Fruit fly (Drosophila melanogaster) whole organism, prepupa: ENCODE measurements around the gene Adat1.

Source experiments
- Blimp-1 ChIP-seq: fragments of 200-800 bp; sonication (Bioruptor generic); optimal IDR thresholded peaks from 3 replicates; lab custom pipeline; 2017; ENCODE audit warnings: missing biosample characterization, missing genetic modification characterization, mild to moderate bottlenecking, moderate library complexity, missing genetic modification reagents
- CG10669 ChIP-seq: fragments of 200-800 bp; sonication (Bioruptor generic); optimal IDR thresholded peaks from 3 replicates; lab custom pipeline; 2018; ENCODE audit warnings: missing biosample characterization, mild to moderate bottlenecking, missing genetic modification characterization, moderate library complexity
- CG11294 ChIP-seq: fragments of 200-800 bp; sonication (Bioruptor generic); IDR thresholded peaks from 2 replicates; pipeline ENCODE4 v1.3.6; 2022; ENCODE audit warnings: missing biosample characterization, missing genetic modification characterization
- CG11902 ChIP-seq: fragments of 200-800 bp; sonication (Bioruptor generic); optimal IDR thresholded peaks from 3 replicates; lab custom pipeline; 2016; ENCODE audit warnings: missing biosample characterization, missing genetic modification characterization
- CG15336 ChIP-seq: fragments of 200-800 bp; sonication (Bioruptor generic); IDR thresholded peaks from 2 replicates; pipeline ENCODE4 v1.3.6; 2022; ENCODE audit warnings: missing biosample characterization, missing genetic modification characterization
- CG1621 ChIP-seq: fragments of 200-800 bp; sonication (Bioruptor generic); optimal IDR thresholded peaks from 3 replicates; lab custom pipeline; 2018; ENCODE audit warnings: missing biosample characterization, mild to moderate bottlenecking, missing genetic modification characterization
- CG3032 ChIP-seq: fragments of 200-800 bp; optimal IDR thresholded peaks from 2 replicates; lab custom pipeline; 2019; ENCODE audit warnings: missing biosample characterization, mild to moderate bottlenecking, missing genetic modification characterization, moderate library complexity
- CG31627 ChIP-seq: fragments of 200-800 bp; sonication (Bioruptor generic); optimal IDR thresholded peaks from 3 replicates; lab custom pipeline; 2016; ENCODE audit warnings: missing biosample characterization, missing genetic modification characterization
- CG34406 ChIP-seq: fragments of 200-800 bp; sonication (Bioruptor generic); optimal IDR thresholded peaks from 3 replicates; lab custom pipeline; 2016; ENCODE audit warnings: missing biosample characterization, missing genetic modification characterization
- CG3919 ChIP-seq: fragments of 200-800 bp; sonication (Bioruptor generic); optimal IDR thresholded peaks from 3 replicates; lab custom pipeline; 2016; ENCODE audit warnings: missing biosample characterization, missing genetic modification characterization
- CG4318 ChIP-seq: fragments of 200-800 bp; sonication (Bioruptor generic); optimal IDR thresholded peaks from 3 replicates; lab custom pipeline; 2017; ENCODE audit warnings: missing biosample characterization, mild to moderate bottlenecking, missing genetic modification characterization
- CG6276 ChIP-seq: fragments of 200-800 bp; sonication (Bioruptor generic); optimal IDR thresholded peaks from 2 replicates; lab custom pipeline; 2017; ENCODE audit warnings: missing biosample characterization, mild to moderate bottlenecking, missing genetic modification characterization
- CG6808 ChIP-seq: fragments of 200-800 bp; sonication (Bioruptor generic); optimal IDR thresholded peaks from 3 replicates; lab custom pipeline; 2017; ENCODE audit warnings: missing biosample characterization, missing genetic modification characterization, mild to moderate bottlenecking, moderate library complexity, missing genetic modification reagents
- CG7368 ChIP-seq: fragments of 200-800 bp; sonication (Bioruptor generic); optimal IDR thresholded peaks from 3 replicates; lab custom pipeline; 2016; ENCODE audit warnings: missing biosample characterization, missing genetic modification characterization
- CG8319 ChIP-seq: fragments of 200-800 bp; sonication (Bioruptor generic); optimal IDR thresholded peaks from 3 replicates; lab custom pipeline; 2016; ENCODE audit warnings: missing biosample characterization, missing genetic modification characterization
- CG8632 ChIP-seq: fragments of 200-800 bp; sonication (Bioruptor generic); optimal IDR thresholded peaks from 3 replicates; lab custom pipeline; 2016; ENCODE audit warnings: missing biosample characterization, missing genetic modification characterization
- CG9139 ChIP-seq: fragments of 200-800 bp; sonication (Bioruptor generic); optimal IDR thresholded peaks from 3 replicates; lab custom pipeline; 2017; ENCODE audit warnings: missing biosample characterization, mild to moderate bottlenecking, missing genetic modification characterization
- Eip78C ChIP-seq: fragments of 200-800 bp; sonication (Bioruptor generic); peaks from one replicate; lab custom pipeline; 2016; ENCODE audit warnings: missing biosample characterization, missing genetic modification characterization
- Ets21C ChIP-seq: fragments of 200-800 bp; sonication (Bioruptor generic); optimal IDR thresholded peaks from 3 replicates; lab custom pipeline; 2016; ENCODE audit warnings: missing biosample characterization, missing genetic modification characterization
- Hr39 ChIP-seq: fragments of 200-800 bp; sonication (Bioruptor generic); optimal IDR thresholded peaks from 2 replicates; lab custom pipeline; 2016; ENCODE audit warnings: missing biosample characterization, missing genetic modification characterization
- Lpt ChIP-seq: fragments of 200-800 bp; sonication (Bioruptor generic); optimal IDR thresholded peaks from 3 replicates; lab custom pipeline; 2016; ENCODE audit warnings: missing biosample characterization, missing genetic modification characterization
- Sox102F ChIP-seq: fragments of 200-800 bp; sonication (Bioruptor generic); optimal IDR thresholded peaks from 2 replicates; lab custom pipeline; 2016; ENCODE audit warnings: missing biosample characterization, mild to moderate bottlenecking, missing genetic modification characterization
- Sox14 ChIP-seq: fragments of 200-800 bp; sonication (Bioruptor generic); optimal IDR thresholded peaks from 3 replicates; lab custom pipeline; 2016; ENCODE audit warnings: missing biosample characterization, missing genetic modification characterization
- Sox15 ChIP-seq: fragments of 200-800 bp; sonication (Bioruptor generic); optimal IDR thresholded peaks from 3 replicates; lab custom pipeline; 2016; ENCODE audit warnings: missing biosample characterization, missing genetic modification characterization
- achi ChIP-seq: fragments of 200-800 bp; sonication (Bioruptor generic); optimal IDR thresholded peaks from 3 replicates; lab custom pipeline; 2016; ENCODE audit warnings: missing biosample characterization, missing genetic modification characterization
- cyc ChIP-seq: fragments of 200-800 bp; sonication (Bioruptor generic); optimal IDR thresholded peaks from 3 replicates; lab custom pipeline; 2016; ENCODE audit warnings: missing biosample characterization, missing genetic modification characterization
- dac ChIP-seq: fragments of 200-800 bp; sonication (Bioruptor generic); optimal IDR thresholded peaks from 2 replicates; lab custom pipeline; 2017; ENCODE audit warnings: missing biosample characterization, mild to moderate bottlenecking, missing genetic modification characterization
- dsx ChIP-seq: fragments of 200-800 bp; optimal IDR thresholded peaks from 3 replicates; lab custom pipeline; 2019; ENCODE audit warnings: missing biosample characterization, mild to moderate bottlenecking, missing genetic modification characterization, moderate library complexity; ENCODE audit not compliant: poor library complexity, severe bottlenecking
- eg ChIP-seq: fragments of 200-800 bp; sonication (Bioruptor generic); IDR thresholded peaks from 3 replicates; pipeline ENCODE4 v1.3.6; 2022; ENCODE audit warnings: missing biosample characterization, missing genetic modification characterization
- esn ChIP-seq: fragments of 200-800 bp; sonication (Bioruptor generic); optimal IDR thresholded peaks from 2 replicates; lab custom pipeline; 2016; ENCODE audit warnings: missing biosample characterization, mild to moderate bottlenecking, missing genetic modification characterization, moderate library complexity
- fd85E ChIP-seq: fragments of 200-800 bp; sonication (Bioruptor generic); optimal IDR thresholded peaks from 3 replicates; lab custom pipeline; 2016; ENCODE audit warnings: missing biosample characterization, missing genetic modification characterization
- fkh ChIP-seq: fragments of 200-800 bp; sonication (Bioruptor generic); optimal IDR thresholded peaks from 3 replicates; lab custom pipeline; 2017; ENCODE audit warnings: missing biosample characterization, mild to moderate bottlenecking, missing genetic modification characterization, moderate library complexity
- salr ChIP-seq, 2 experiments: fragments of 200-800 bp; sonication (Bioruptor generic); optimal IDR thresholded peaks; 3 replicates each; lab custom pipeline; 2016 to 2018; ENCODE audit warnings: missing biosample characterization in 2 of 2, missing genetic modification characterization in 2 of 2, mild to moderate bottlenecking in 1 of 2
- spab ChIP-seq: fragments of 200-800 bp; sonication (Bioruptor generic); optimal IDR thresholded peaks from 2 replicates; lab custom pipeline; 2017; ENCODE audit warnings: missing biosample characterization, mild to moderate bottlenecking, missing genetic modification characterization, missing genetic modification reagents
- svp ChIP-seq: fragments of 200-800 bp; sonication (Bioruptor generic); peaks from one replicate; lab custom pipeline; 2016; ENCODE audit warnings: missing biosample characterization, missing genetic modification characterization
- topi ChIP-seq: fragments of 200-800 bp; sonication (Bioruptor generic); optimal IDR thresholded peaks from 3 replicates; lab custom pipeline; 2016; ENCODE audit warnings: missing biosample characterization, missing genetic modification characterization

Adat1 gene

DNA sequence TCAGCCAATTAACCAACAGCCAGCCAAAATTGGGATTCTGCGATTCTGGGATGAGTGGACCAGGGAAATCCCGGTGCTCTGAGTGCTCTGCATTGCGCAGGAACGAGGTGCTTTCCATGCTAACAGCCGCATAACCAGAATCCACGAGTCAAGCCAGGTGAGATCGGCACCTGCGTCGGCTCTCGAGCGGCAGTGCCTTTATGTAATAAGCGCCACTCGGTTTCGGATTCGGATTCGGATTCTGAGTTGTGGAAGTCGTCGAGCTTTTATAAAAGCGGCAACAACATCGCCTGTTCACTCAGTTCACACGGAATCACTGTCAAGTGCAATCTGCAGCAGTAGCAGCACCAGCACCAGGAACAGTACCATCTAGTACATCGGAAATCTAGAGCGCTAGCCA is 9.7 kb upstream of the Adat1 start, which contains the start of gene b:
Gene b (plus strand): TSS at position 301 of the 400 bp plus-strand sequence.
- TF ChIP-seq topi (no peak), CG9139 (GFP tag; lab: Kevin White, UChicago) (no peak), CG4318 (GFP tag; lab: Kevin White, UChicago) (no peak), salr (GFP tag; optimal IDR thresholded peaks at IDR 0.05; lab: Kevin White, UChicago) (no peak), esn (GFP tag; lab: Kevin White, UChicago) (no peak), spab (GFP tag; lab: Kevin White, UChicago) (no peak), Hr39 (GFP tag; lab: Kevin White, UChicago) (no peak), CG10669 (GFP tag; lab: Kevin White, UChicago) (no peak), CG3919 (GFP tag; lab: Kevin White, UChicago) (no peak), CG15336 (GFP tag; lab: Robert Waterston, UW) (no peak), Sox14 (GFP tag; lab: Kevin White, UChicago) (no peak), CG8319 (GFP tag; lab: Kevin White, UChicago) (no peak), dac (GFP tag; lab: Kevin White, UChicago) (no peak), CG6808 (GFP tag; lab: Kevin White, UChicago) (no peak), fkh (GFP tag; lab: Kevin White, UChicago) (no peak), CG11902 (GFP tag; lab: Kevin White, UChicago) (no peak), CG34406 (GFP tag; lab: Kevin White, UChicago) (no peak)

dm6 chr2L:13820176-13820575 is 8.9 kb upstream of the Adat1 start:
- TF ChIP-seq CG31627 (GFP tag; lab: Kevin White, UChicago), result no peak
- no peak for TF ChIP-seq fd85E (GFP tag; lab: Kevin White, UChicago)
- TF ChIP-seq Ets21C (GFP tag; lab: Kevin White, UChicago), result no peak
- no peak for TF ChIP-seq CG6808 (GFP tag; lab: Kevin White, UChicago)
- no peak for TF ChIP-seq Blimp-1 (GFP tag; lab: Kevin White, UChicago)
- TF ChIP-seq CG10669 (GFP tag; lab: Kevin White, UChicago), result no peak
- TF ChIP-seq CG9139 (GFP tag; lab: Kevin White, UChicago), result no peak
- no peak for TF ChIP-seq CG1621
- no peak for TF ChIP-seq CG3032 (tag; lab: Kevin White, UChicago)
- TF ChIP-seq achi, result no peak
- no peak for TF ChIP-seq Lpt (GFP tag; lab: Kevin White, UChicago)
- no peak for TF ChIP-seq Sox15 (GFP tag; lab: Kevin White, UChicago)
- TF ChIP-seq svp (GFP tag; lab: Kevin White, UChicago), result no peak
- TF ChIP-seq CG6276, result no peak
- TF ChIP-seq Sox102F (GFP tag; lab: Kevin White, UChicago), result no peak
- no peak for TF ChIP-seq dsx (GFP tag; lab: Kevin White, UChicago)
- TF ChIP-seq Sox14 (GFP tag; lab: Kevin White, UChicago), result no peak
- no peak for TF ChIP-seq cyc (GFP tag; lab: Kevin White, UChicago)
- no peak for TF ChIP-seq CG34406 (GFP tag; lab: Kevin White, UChicago)

DNA sequence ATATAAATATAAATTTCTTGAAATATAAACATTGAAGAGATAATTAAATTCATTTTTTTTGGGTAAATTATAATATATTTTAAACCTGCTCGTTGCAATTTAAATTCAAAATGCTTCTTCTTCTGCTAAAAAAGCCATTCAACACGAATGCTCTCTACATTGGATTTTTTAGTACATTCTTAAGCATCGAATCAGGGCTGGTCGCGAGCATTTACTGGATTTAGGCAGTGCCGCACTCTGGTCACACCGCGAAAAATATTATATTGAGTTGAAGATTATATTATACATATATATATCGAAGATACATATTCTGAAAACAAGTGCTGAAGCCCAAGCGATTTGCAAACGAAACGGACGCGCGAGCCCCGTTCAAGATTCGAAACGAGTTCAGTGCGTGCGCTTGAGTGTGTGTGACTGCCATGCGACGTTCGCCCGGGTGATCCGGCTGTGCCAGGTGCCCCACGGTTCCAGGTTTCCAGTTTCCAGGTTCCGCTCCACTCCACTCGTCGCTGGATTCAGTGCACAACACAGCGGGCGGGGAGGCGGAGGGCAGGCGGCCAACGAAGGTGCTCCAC is 2.4 kb upstream of the Adat1 start, which contains the start of gene Sos:
Gene Sos (plus strand): TSS at position 213 of the 575 bp plus-strand sequence.
- no peak for TF ChIP-seq CG11294 (GFP tag; lab: Robert Waterston, UW)
- no peak for TF ChIP-seq dac (GFP tag; lab: Kevin White, UChicago)
- TF ChIP-seq Sox102F (GFP tag; lab: Kevin White, UChicago), result no peak
- TF ChIP-seq esn (GFP tag; lab: Kevin White, UChicago), result no peak
- no peak for TF ChIP-seq Lpt (GFP tag; lab: Kevin White, UChicago)
- no peak for TF ChIP-seq CG7368 (GFP tag; lab: Kevin White, UChicago)
- TF ChIP-seq eg (GFP tag; lab: Robert Waterston, UW), result no peak
- TF ChIP-seq Eip78C (GFP tag; lab: Kevin White, UChicago), result no peak
- no peak for TF ChIP-seq CG8632 (GFP tag; lab: Kevin White, UChicago)
